Worm (Caenorhabditis elegans): ENCODE measurements around the gene F38B6.8.
A peak's percentile ranks its signal among the peaks of the same experiment; 100 is the strongest.

- TF ChIP-seq pqm-1 (tag; optimal IDR thresholded peaks at IDR 0.05) (no peak), nhr-28 (tag; optimal IDR thresholded peaks at IDR 0.05) (no peak), fkh-10 (GFP tag; optimal IDR thresholded peaks at IDR 0.05) (peak; percentile 40), lin-39 (tag; optimal IDR thresholded peaks at IDR 0.05) (no peak), lir-3 (tag; optimal IDR thresholded peaks at IDR 0.05; ENCODE audit: poor library complexity) (no peak), unc-130 (tag; optimal IDR thresholded peaks at IDR 0.05) (no peak), nhr-12 (tag; optimal IDR thresholded peaks at IDR 0.05) (no peak), elt-2 (tag; optimal IDR thresholded peaks at IDR 0.05) (no peak), fos-1 (tag; optimal IDR thresholded peaks at IDR 0.05) (no peak), nhr-237 (tag; optimal IDR thresholded peaks at IDR 0.05) (no peak), nhr-19 (GFP tag; conservative IDR thresholded peaks at IDR 0.05) (no peak)
Measured at ce11 chrX:6689985-6690384, 7.4 kb upstream of the F38B6.8 start, which contains the start of gene F38B6.6.
